Worm (Caenorhabditis elegans) whole organism, L1 larva: ENCODE measurements around the gene Y57G11C.33.

Source experiments
- C04F5.9 ChIP-seq: sonication (generic microtip); optimal IDR thresholded peaks from 2 replicates; lab custom pipeline; 2016; ENCODE audit warnings: missing genetic modification characterization, missing compliant biosample characterization
- C16A3.4 ChIP-seq: fragments of 150-350 bp; optimal IDR thresholded peaks from 2 replicates; lab custom pipeline; 2014; ENCODE audit warnings: missing biosample characterization, missing genetic modification characterization
- C34B4.2 ChIP-seq: sonication (generic microtip); optimal IDR thresholded peaks from 2 replicates; lab custom pipeline; 2017; ENCODE audit warnings: mild to moderate bottlenecking, missing genetic modification characterization, missing compliant biosample characterization
- F16B12.6 ChIP-seq: fragments of 150-350 bp; optimal IDR thresholded peaks from 2 replicates; lab custom pipeline; 2014; ENCODE audit warnings: missing biosample characterization, missing genetic modification characterization
- aha-1 ChIP-seq: fragments of 150-350 bp; optimal IDR thresholded peaks from 2 replicates; lab custom pipeline; 2014; ENCODE audit warnings: missing biosample characterization, missing genetic modification characterization
- alr-1 ChIP-seq: fragments of 200-800 bp; sonication (Bioruptor generic); optimal IDR thresholded peaks from 2 replicates; lab custom pipeline; 2018; ENCODE audit warnings: borderline replicate concordance, mild to moderate bottlenecking, missing genetic modification characterization, missing compliant biosample characterization
- aly-2 ChIP-seq: fragments of 150-350 bp; optimal IDR thresholded peaks from 2 replicates; lab custom pipeline; 2014; ENCODE audit warnings: missing biosample characterization, missing genetic modification characterization
- ama-1 ChIP-seq: fragments of 150-350 bp; optimal IDR thresholded peaks from 2 replicates; lab custom pipeline; 2014
- blmp-1 ChIP-seq: fragments of 150-350 bp; optimal IDR thresholded peaks from 2 replicates; lab custom pipeline; 2014; ENCODE audit warnings: missing biosample characterization, missing genetic modification characterization
- ceh-63 ChIP-seq: fragments of 200-800 bp; sonication (Bioruptor generic); optimal IDR thresholded peaks from 2 replicates; lab custom pipeline; 2018; ENCODE audit warnings: mild to moderate bottlenecking, missing genetic modification characterization, missing compliant biosample characterization
- ceh-90 ChIP-seq: sonication (generic microtip); optimal IDR thresholded peaks from 2 replicates; lab custom pipeline; 2016; ENCODE audit warnings: missing genetic modification characterization, missing compliant biosample characterization
- dsc-1 ChIP-seq: sonication (generic microtip); optimal IDR thresholded peaks from 2 replicates; lab custom pipeline; 2016; ENCODE audit warnings: mild to moderate bottlenecking, missing genetic modification characterization, missing compliant biosample characterization
- efl-1 ChIP-seq, 4 experiments: fragments of 150-350 bp; optimal IDR thresholded peaks in 3 of 4; peaks in 1 of 4; 1 replicate in 1 of 4; 2 replicates in 3 of 4; lab custom pipeline; 2014; ENCODE audit warnings: missing biosample characterization in 2 of 4, missing genetic modification characterization in 2 of 4, missing genetic modification reagents in 2 of 4
- egl-13 ChIP-seq: sonication (generic microtip); optimal IDR thresholded peaks from 2 replicates; lab custom pipeline; 2016; ENCODE audit warnings: missing genotype, missing genetic modification reagents, missing genetic modification characterization, missing compliant biosample characterization
- elt-2 ChIP-seq: sonication (generic microtip); optimal IDR thresholded peaks from 2 replicates; lab custom pipeline; 2016; ENCODE audit warnings: missing genetic modification characterization, mild to moderate bottlenecking, inconsistent platforms, missing compliant biosample characterization, missing genetic modification reagents
- ets-5 ChIP-seq: fragments of 200-800 bp; sonication (Bioruptor generic); IDR thresholded peaks from 2 replicates; pipeline ENCODE4 v1.3.6; 2022; ENCODE audit warnings: missing genetic modification characterization, missing compliant biosample characterization
- fkh-10 ChIP-seq: sonication (generic microtip); optimal IDR thresholded peaks from 2 replicates; lab custom pipeline; 2017; ENCODE audit warnings: missing biosample characterization, missing genetic modification reagents, missing genetic modification characterization
- fos-1 ChIP-seq: fragments of 150-350 bp; optimal IDR thresholded peaks from 2 replicates; lab custom pipeline; 2014; ENCODE audit warnings: missing biosample characterization, missing genetic modification characterization
- grh-1 ChIP-seq: fragments of 200-800 bp; sonication (Bioruptor generic); IDR thresholded peaks from 2 replicates; pipeline ENCODE4 v1.3.6; 2022; ENCODE audit warnings: missing genetic modification reagents, missing genetic modification characterization, missing compliant biosample characterization
- hlh-17 ChIP-seq: fragments of 200-800 bp; sonication (Bioruptor generic); optimal IDR thresholded peaks from 2 replicates; lab custom pipeline; 2018; ENCODE audit warnings: missing genetic modification characterization, mild to moderate bottlenecking, missing compliant biosample characterization, moderate library complexity, borderline replicate concordance
- hlh-4 ChIP-seq: sonication (generic microtip); optimal IDR thresholded peaks from 2 replicates; lab custom pipeline; 2016; ENCODE audit warnings: mild to moderate bottlenecking, missing genetic modification characterization, missing compliant biosample characterization
- irx-1 ChIP-seq: sonication (generic microtip); optimal IDR thresholded peaks from 2 replicates; lab custom pipeline; 2016; ENCODE audit warnings: missing genetic modification characterization, missing compliant biosample characterization
- isw-1 ChIP-seq: fragments of 200-800 bp; sonication (Bioruptor generic); IDR thresholded peaks from 2 replicates; pipeline ENCODE4 v1.3.6; 2022; ENCODE audit warnings: missing genetic modification characterization, missing compliant biosample characterization
- jun-1 ChIP-seq: fragments of 150-350 bp; optimal IDR thresholded peaks from 2 replicates; lab custom pipeline; 2014; ENCODE audit warnings: missing biosample characterization, missing genetic modification reagents, missing genetic modification characterization
- lin-15B ChIP-seq: fragments of 150-350 bp; sonication (generic microtip); optimal IDR thresholded peaks from 3 replicates; lab custom pipeline; 2014; ENCODE audit warnings: missing biosample characterization, missing genetic modification characterization
- lin-35 ChIP-seq, 2 experiments: fragments of 150-350 bp; optimal IDR thresholded peaks; 2 replicates each; lab custom pipeline; 2014; ENCODE audit warnings: missing biosample characterization in 2 of 2, missing genetic modification characterization in 2 of 2, missing genetic modification reagents in 2 of 2
- lin-39 ChIP-seq: fragments of 150-350 bp; optimal IDR thresholded peaks from 2 replicates; lab custom pipeline; 2014; ENCODE audit warnings: missing biosample characterization, missing genetic modification reagents, missing genetic modification characterization
- lir-3 ChIP-seq: sonication (generic microtip); optimal IDR thresholded peaks from 2 replicates; lab custom pipeline; 2016; ENCODE audit warnings: mild to moderate bottlenecking, missing genetic modification characterization, moderate library complexity, missing compliant biosample characterization; ENCODE audit not compliant: poor library complexity
- lsy-2 ChIP-seq, 2 experiments: fragments of 150-350 bp; optimal IDR thresholded peaks; 2 replicates each; lab custom pipeline; 2014; ENCODE audit warnings: missing biosample characterization in 2 of 2, missing genetic modification characterization in 2 of 2
- mab-9 ChIP-seq: fragments of 200-800 bp; sonication (Bioruptor generic); IDR thresholded peaks from 2 replicates; pipeline ENCODE4 v1.3.6; 2022; ENCODE audit warnings: missing genetic modification reagents, missing genetic modification characterization, missing compliant biosample characterization
- mep-1 ChIP-seq: fragments of 150-350 bp; optimal IDR thresholded peaks from 2 replicates; lab custom pipeline; 2014; ENCODE audit warnings: missing biosample characterization, missing genetic modification characterization
- nhr-19 ChIP-seq: fragments of 200-800 bp; sonication (Bioruptor generic); conservative IDR thresholded peaks from 2 replicates; pipeline ENCODE4 v1.3.6; 2022; ENCODE audit warnings: missing genetic modification characterization, missing compliant biosample characterization
- nhr-20 ChIP-seq: sonication (generic microtip); optimal IDR thresholded peaks from 2 replicates; lab custom pipeline; 2016; ENCODE audit warnings: mild to moderate bottlenecking, missing genetic modification characterization, missing compliant biosample characterization
- nhr-237 ChIP-seq: fragments of 150-350 bp; optimal IDR thresholded peaks from 2 replicates; lab custom pipeline; 2014; ENCODE audit warnings: missing biosample characterization, missing genetic modification characterization
- nhr-47 ChIP-seq: sonication (generic microtip); optimal IDR thresholded peaks from 2 replicates; lab custom pipeline; 2016; ENCODE audit warnings: mild to moderate bottlenecking, missing genetic modification characterization, moderate library complexity, missing compliant biosample characterization
- nhr-77 ChIP-seq: fragments of 150-350 bp; optimal IDR thresholded peaks from 2 replicates; lab custom pipeline; 2014; ENCODE audit warnings: missing biosample characterization, missing genetic modification characterization
- nhr-84 ChIP-seq: sonication (generic microtip); optimal IDR thresholded peaks from 2 replicates; lab custom pipeline; 2017; ENCODE audit warnings: missing biosample characterization, missing genetic modification characterization
- nhr-85 ChIP-seq: sonication (generic microtip); peaks from one replicate; lab custom pipeline; 2016; ENCODE audit warnings: missing genetic modification characterization, inconsistent platforms, missing compliant biosample characterization
- nhr-90 ChIP-seq: sonication (generic microtip); optimal IDR thresholded peaks from 2 replicates; lab custom pipeline; 2016; ENCODE audit warnings: mild to moderate bottlenecking, missing genetic modification characterization, missing compliant biosample characterization; ENCODE audit not compliant: poor library complexity
- pax-3 ChIP-seq: fragments of 200-800 bp; sonication (Bioruptor generic); optimal IDR thresholded peaks from 2 replicates; lab custom pipeline; 2018; ENCODE audit warnings: mild to moderate bottlenecking, missing genetic modification characterization, moderate library complexity, missing compliant biosample characterization
- pqm-1 ChIP-seq: sonication (generic microtip); optimal IDR thresholded peaks from 3 replicates; lab custom pipeline; 2017; ENCODE audit warnings: missing biosample characterization, missing genetic modification characterization
- skn-1 ChIP-seq: fragments of 150-350 bp; optimal IDR thresholded peaks from 2 replicates; lab custom pipeline; 2014; ENCODE audit warnings: missing biosample characterization, missing genetic modification characterization
- sptf-1 ChIP-seq: fragments of 150-350 bp; optimal IDR thresholded peaks from 2 replicates; lab custom pipeline; 2014; ENCODE audit warnings: missing biosample characterization, missing genetic modification characterization
- sup-37 ChIP-seq: fragments of 200-800 bp; sonication (Bioruptor generic); optimal IDR thresholded peaks from 2 replicates; lab custom pipeline; 2018; ENCODE audit warnings: mild to moderate bottlenecking, missing genetic modification characterization, missing compliant biosample characterization
- swsn-7 ChIP-seq: sonication (generic microtip); optimal IDR thresholded peaks from 2 replicates; lab custom pipeline; 2016; ENCODE audit warnings: missing genetic modification characterization, missing compliant biosample characterization
- tlp-1 ChIP-seq: fragments of 150-350 bp; optimal IDR thresholded peaks from 2 replicates; lab custom pipeline; 2014; ENCODE audit warnings: missing biosample characterization, missing genetic modification characterization
- unc-130 ChIP-seq: fragments of 150-350 bp; optimal IDR thresholded peaks from 2 replicates; lab custom pipeline; 2017; ENCODE audit warnings: missing biosample characterization, missing genetic modification characterization, inconsistent platforms
- unc-62 ChIP-seq: fragments of 150-350 bp; optimal IDR thresholded peaks from 2 replicates; lab custom pipeline; 2014; ENCODE audit warnings: missing biosample characterization, missing genetic modification reagents, missing genetic modification characterization
- unc-86 ChIP-seq: sonication (generic microtip); optimal IDR thresholded peaks from 2 replicates; lab custom pipeline; 2016; ENCODE audit warnings: missing genetic modification characterization, missing compliant biosample characterization
- unc-98 ChIP-seq: fragments of 200-800 bp; sonication (Bioruptor generic); IDR thresholded peaks from 2 replicates; pipeline ENCODE4 v1.3.6; 2022; ENCODE audit warnings: missing genetic modification characterization, missing compliant biosample characterization
- xbp-1 ChIP-seq: sonication (generic microtip); optimal IDR thresholded peaks from 2 replicates; lab custom pipeline; 2016; ENCODE audit warnings: missing genetic modification characterization, missing compliant biosample characterization
- ztf-11 ChIP-seq, 2 experiments: sonication (generic microtip); optimal IDR thresholded peaks; 2 replicates each; lab custom pipeline; 2016 to 2017; ENCODE audit warnings: missing genetic modification characterization in 2 of 2, missing biosample characterization in 1 of 2, missing compliant biosample characterization in 1 of 2
- ztf-4 ChIP-seq: fragments of 150-350 bp; optimal IDR thresholded peaks from 2 replicates; lab custom pipeline; 2014; ENCODE audit warnings: missing biosample characterization, missing genetic modification characterization

The Y57G11C.33 gene

ce11 chrIV:14656573-14657129, at the start of gene Y57G11C.33:
Y57G11C.33 (plus strand) TSS chrIV:14657079.
- TF ChIP-seq sptf-1 (tag; lab: Kevin White, UChicago) (no peak), mab-9 (no peak), C16A3.4 (tag; lab: Kevin White, UChicago) (peak; percentile 3), F16B12.6 (peak; percentile 91), nhr-20 (tag; lab: Kevin White, UChicago) (peak; percentile 28), nhr-19 (GFP tag; lab: Robert Waterston, UW) (no peak), ets-5 (no peak), unc-130 (tag; lab: Kevin White, UChicago) (peak; percentile 61), swsn-7 (tag; lab: Kevin White, UChicago) (peak; percentile 49), ztf-11 (tag; optimal IDR thresholded peaks at IDR 0.05; lab: Kevin White, UChicago) (no peak), nhr-77 (tag; lab: Kevin White, UChicago) (no peak), unc-98 (GFP tag; lab: Robert Waterston, UW) (no peak), jun-1 (tag; lab: Kevin White, UChicago) (no peak), egl-13 (no peak), ceh-63 (GFP tag; lab: Kevin White, UChicago) (no peak), dsc-1 (tag; lab: Kevin White, UChicago) (peak; percentile 21), skn-1 (no peak), unc-86 (tag; lab: Kevin White, UChicago) (peak; percentile 4), lin-35 (GFP tag; optimal IDR thresholded peaks at IDR 0.05; lab: Kevin White, UChicago) (peak in 1 of 2 experiments; percentile 41), lir-3 (tag; lab: Kevin White, UChicago) (no peak), lin-15B (tag; lab: Kevin White, UChicago) (no peak), nhr-85 (tag; lab: Kevin White, UChicago) (no peak), blmp-1 (tag; lab: Kevin White, UChicago) (peak; percentile 36), lin-39 (tag; lab: Kevin White, UChicago) (no peak), ceh-90 (tag; lab: Kevin White, UChicago) (no peak), hlh-17 (GFP tag; lab: Kevin White, UChicago) (no peak), C34B4.2 (tag; lab: Kevin White, UChicago) (no peak), mep-1 (peak; percentile 61), nhr-84 (no peak), pqm-1 (tag; lab: Kevin White, UChicago) (no peak), ama-1 (lab: Kevin White, UChicago) (no peak), nhr-47 (tag; lab: Kevin White, UChicago) (peak; percentile 42), nhr-90 (tag; lab: Kevin White, UChicago) (peak; percentile 28), ztf-4 (tag; lab: Kevin White, UChicago) (no peak), aha-1 (no peak), xbp-1 (tag; lab: Kevin White, UChicago) (peak; percentile 17), efl-1 (optimal IDR thresholded peaks at IDR 0.05; lab: Kevin White, UChicago) (peak; percentile 12 to 49), efl-1 (GFP tag; optimal IDR thresholded peaks at IDR 0.05 in 1 of 2; lab: Kevin White, UChicago) (peak in 1 of 2 experiments; percentile 42), nhr-237 (tag; lab: Kevin White, UChicago) (no peak), fos-1 (tag; lab: Kevin White, UChicago) (no peak), hlh-4 (tag; lab: Kevin White, UChicago) (no peak), isw-1 (GFP tag; lab: Robert Waterston, UW) (no peak), alr-1 (tag; lab: Kevin White, UChicago) (no peak), unc-62 (GFP tag; lab: Kevin White, UChicago) (no peak), pax-3 (tag; lab: Kevin White, UChicago) (no peak), aly-2 (no peak), lsy-2 (tag; optimal IDR thresholded peaks at IDR 0.05; lab: Kevin White, UChicago) (peak; percentile 75 to 96), grh-1 (GFP tag; lab: Robert Waterston, UW) (no peak), sup-37 (GFP tag; lab: Kevin White, UChicago) (no peak), C04F5.9 (no peak), tlp-1 (tag; lab: Kevin White, UChicago) (no peak), irx-1 (tag; lab: Kevin White, UChicago) (peak; percentile 14), fkh-10 (GFP tag; lab: Kevin White, UChicago) (no peak), elt-2 (no peak)
